Worm (Caenorhabditis elegans) whole organism, L3 larva: Measurements from ENCODE around the gene Y45G12C.1.

Source experiments
- R02D3.7 ChIP-seq: fragments of 150-350 bp; optimal IDR thresholded peaks from 2 replicates; lab custom pipeline; 2014; ENCODE audit warnings: missing biosample characterization, missing genetic modification characterization
- aly-2 ChIP-seq: fragments of 150-350 bp; optimal IDR thresholded peaks from 2 replicates; lab custom pipeline; 2014; ENCODE audit warnings: missing biosample characterization, missing genetic modification characterization
- ama-1 ChIP-seq: fragments of 150-350 bp; optimal IDR thresholded peaks from 2 replicates; lab custom pipeline; 2018
- lin-15B ChIP-seq: fragments of 150-350 bp; optimal IDR thresholded peaks from 2 replicates; lab custom pipeline; 2014; ENCODE audit warnings: missing biosample characterization, missing genetic modification characterization
- nhr-28 ChIP-seq: fragments of 150-350 bp; optimal IDR thresholded peaks from 2 replicates; lab custom pipeline; 2014; ENCODE audit warnings: missing biosample characterization, missing genetic modification characterization
- skn-1 ChIP-seq: fragments of 150-350 bp; optimal IDR thresholded peaks from 2 replicates; lab custom pipeline; 2014; ENCODE audit warnings: missing biosample characterization, missing genetic modification characterization
- unc-62 ChIP-seq: fragments of 150-350 bp; sonication (generic microtip); optimal IDR thresholded peaks from 4 replicates; lab custom pipeline; 2014; ENCODE audit warnings: missing biosample characterization, missing genetic modification reagents, missing genetic modification characterization

ce11 chrV:2595720-2596119, 30.2 kb downstream of the Y45G12C.1 start:
- TF ChIP-seq skn-1 (no peak), R02D3.7 (tag; lab: Kevin White, UChicago) (no peak), lin-15B (tag; lab: Kevin White, UChicago) (no peak), nhr-28 (tag; lab: Kevin White, UChicago) (no peak), ama-1 (no peak), unc-62 (GFP tag; lab: Kevin White, UChicago) (no peak), aly-2 (tag; lab: Kevin White, UChicago) (no peak)
